Worm (Caenorhabditis elegans) whole organism, late embryonic: ENCODE measurements around the gene F57F5.3.

ENCODE experiments used
- C38D4.7 ChIP-seq: fragments of 200-800 bp; sonication (Bioruptor generic); optimal IDR thresholded peaks from 2 replicates; lab custom pipeline; 2018; ENCODE audit warnings: mild to moderate bottlenecking, missing genetic modification characterization, moderate library complexity, missing compliant biosample characterization
- F13H6.1 ChIP-seq: sonication (generic microtip); optimal IDR thresholded peaks from 2 replicates; lab custom pipeline; 2016; ENCODE audit warnings: missing genetic modification characterization, missing compliant biosample characterization
- K02D7.2 ChIP-seq: sonication (generic microtip); optimal IDR thresholded peaks from 2 replicates; lab custom pipeline; 2017; ENCODE audit warnings: mild to moderate bottlenecking, missing genetic modification characterization, missing compliant biosample characterization
- K09A11.1 ChIP-seq: sonication (generic microtip); optimal IDR thresholded peaks from 2 replicates; lab custom pipeline; 2017; ENCODE audit warnings: antibody characterized with exemption, mild to moderate bottlenecking, missing genetic modification characterization, missing compliant biosample characterization; ENCODE audit not compliant: insufficient read depth
- Y22D7AL.16 ChIP-seq: sonication (generic microtip); optimal IDR thresholded peaks from 2 replicates; lab custom pipeline; 2016; ENCODE audit warnings: missing genetic modification characterization, missing compliant biosample characterization
- ahr-1 ChIP-seq: sonication (generic microtip); optimal IDR thresholded peaks from 2 replicates; lab custom pipeline; 2016; ENCODE audit warnings: missing genetic modification characterization, missing compliant biosample characterization
- ama-1 ChIP-seq: fragments of 150-350 bp; optimal IDR thresholded peaks from 2 replicates; lab custom pipeline; 2014
- ceh-14 ChIP-seq: sonication (generic microtip); optimal IDR thresholded peaks from 2 replicates; lab custom pipeline; 2016; ENCODE audit warnings: missing genotype, missing genetic modification characterization, missing compliant biosample characterization
- ceh-18 ChIP-seq: sonication (generic microtip); optimal IDR thresholded peaks from 2 replicates; lab custom pipeline; 2016; ENCODE audit warnings: missing genetic modification characterization, missing compliant biosample characterization
- ceh-19 ChIP-seq: fragments of 200-800 bp; sonication (Bioruptor generic); optimal IDR thresholded peaks from 2 replicates; lab custom pipeline; 2018; ENCODE audit warnings: mild to moderate bottlenecking, missing genetic modification characterization, missing compliant biosample characterization
- ceh-2 ChIP-seq: sonication (generic microtip); optimal IDR thresholded peaks from 2 replicates; lab custom pipeline; 2016; ENCODE audit warnings: missing genotype, missing genetic modification characterization, missing compliant biosample characterization
- ceh-24 ChIP-seq: sonication (generic microtip); optimal IDR thresholded peaks from 2 replicates; lab custom pipeline; 2016; ENCODE audit warnings: mild to moderate bottlenecking, missing genetic modification characterization, missing compliant biosample characterization
- ceh-30 ChIP-seq: fragments of 150-350 bp; optimal IDR thresholded peaks from 2 replicates; lab custom pipeline; 2014; ENCODE audit warnings: missing biosample characterization, missing genetic modification characterization
- ceh-31 ChIP-seq: sonication (generic microtip); optimal IDR thresholded peaks from 2 replicates; lab custom pipeline; 2016; ENCODE audit warnings: missing genetic modification characterization, missing compliant biosample characterization
- ceh-34 ChIP-seq: sonication (generic microtip); optimal IDR thresholded peaks from 2 replicates; lab custom pipeline; 2016; ENCODE audit warnings: mild to moderate bottlenecking, missing genetic modification characterization, missing compliant biosample characterization
- ceh-48 ChIP-seq: sonication (generic microtip); optimal IDR thresholded peaks from 2 replicates; lab custom pipeline; 2016; ENCODE audit warnings: missing genetic modification characterization, inconsistent platforms, missing compliant biosample characterization
- ceh-6 ChIP-seq: fragments of 200-800 bp; sonication (Bioruptor generic); optimal IDR thresholded peaks from 2 replicates; lab custom pipeline; 2018; ENCODE audit warnings: mild to moderate bottlenecking, missing genetic modification characterization, missing compliant biosample characterization
- che-1 ChIP-seq: sonication (generic microtip); optimal IDR thresholded peaks from 2 replicates; lab custom pipeline; 2016; ENCODE audit warnings: mild to moderate bottlenecking, missing genetic modification characterization, missing compliant biosample characterization
- dmd-4 ChIP-seq: sonication (generic microtip); optimal IDR thresholded peaks from 2 replicates; lab custom pipeline; 2016; ENCODE audit warnings: borderline replicate concordance, missing genetic modification characterization, missing compliant biosample characterization
- elt-2 ChIP-seq: sonication (generic microtip); optimal IDR thresholded peaks from 2 replicates; lab custom pipeline; 2016; ENCODE audit warnings: missing genetic modification reagents, missing genetic modification characterization, missing compliant biosample characterization
- eyg-1 ChIP-seq: sonication (generic microtip); optimal IDR thresholded peaks from 2 replicates; lab custom pipeline; 2016; ENCODE audit warnings: missing genotype, missing genetic modification characterization, missing compliant biosample characterization
- fax-1 ChIP-seq: sonication (generic microtip); optimal IDR thresholded peaks from 2 replicates; lab custom pipeline; 2016; ENCODE audit warnings: missing genotype, missing genetic modification characterization, missing compliant biosample characterization
- fkh-10 ChIP-seq: fragments of 150-350 bp; optimal IDR thresholded peaks from 2 replicates; lab custom pipeline; 2014; ENCODE audit warnings: missing biosample characterization, missing genetic modification reagents, missing genetic modification characterization
- fkh-6 ChIP-seq: sonication (generic microtip); optimal IDR thresholded peaks from 2 replicates; lab custom pipeline; 2016; ENCODE audit warnings: missing genetic modification characterization, missing compliant biosample characterization
- gmeb-2 ChIP-seq: sonication (generic microtip); optimal IDR thresholded peaks from 2 replicates; lab custom pipeline; 2016; ENCODE audit warnings: missing genetic modification characterization, inconsistent platforms, missing compliant biosample characterization
- hlh-30 ChIP-seq: sonication (generic microtip); optimal IDR thresholded peaks from 2 replicates; lab custom pipeline; 2017; ENCODE audit warnings: antibody characterized with exemption, missing genetic modification characterization, missing compliant biosample characterization; ENCODE audit not compliant: insufficient read depth
- hlh-6 ChIP-seq: sonication (generic microtip); optimal IDR thresholded peaks from 2 replicates; lab custom pipeline; 2016; ENCODE audit warnings: missing genotype, missing genetic modification characterization, missing compliant biosample characterization
- hlh-8 ChIP-seq: sonication (generic microtip); optimal IDR thresholded peaks from 2 replicates; lab custom pipeline; 2016; ENCODE audit warnings: missing genotype, missing genetic modification characterization, missing compliant biosample characterization
- lim-6 ChIP-seq: sonication (generic microtip); optimal IDR thresholded peaks from 2 replicates; lab custom pipeline; 2016; ENCODE audit warnings: missing genetic modification characterization, missing compliant biosample characterization
- lin-11 ChIP-seq: fragments of 200-800 bp; sonication (Bioruptor generic); optimal IDR thresholded peaks from 2 replicates; lab custom pipeline; 2018; ENCODE audit warnings: mild to moderate bottlenecking, missing genetic modification characterization, missing compliant biosample characterization
- nfya-1 ChIP-seq: sonication (generic microtip); optimal IDR thresholded peaks from 2 replicates; lab custom pipeline; 2017; ENCODE audit warnings: missing genetic modification characterization, mild to moderate bottlenecking, missing compliant biosample characterization, antibody characterized with exemption, moderate library complexity
- nhr-232 ChIP-seq: sonication (generic microtip); optimal IDR thresholded peaks from 2 replicates; lab custom pipeline; 2016; ENCODE audit warnings: missing genetic modification characterization, missing compliant biosample characterization
- pat-9 ChIP-seq: fragments of 200-800 bp; sonication (Bioruptor generic); optimal IDR thresholded peaks from 2 replicates; lab custom pipeline; 2018; ENCODE audit warnings: mild to moderate bottlenecking, missing genetic modification characterization, moderate library complexity, missing compliant biosample characterization
- pha-2 ChIP-seq: sonication (generic microtip); optimal IDR thresholded peaks from 2 replicates; lab custom pipeline; 2017; ENCODE audit warnings: mild to moderate bottlenecking, missing genetic modification characterization, missing compliant biosample characterization
- pqm-1 ChIP-seq: sonication (generic microtip); optimal IDR thresholded peaks from 2 replicates; lab custom pipeline; 2016; ENCODE audit warnings: missing genetic modification characterization, missing compliant biosample characterization
- pros-1 ChIP-seq: fragments of 150-350 bp; optimal IDR thresholded peaks from 2 replicates; lab custom pipeline; 2014; ENCODE audit warnings: missing biosample characterization, missing genetic modification reagents, missing genetic modification characterization
- ref-2 ChIP-seq: sonication (generic microtip); optimal IDR thresholded peaks from 2 replicates; lab custom pipeline; 2016; ENCODE audit warnings: missing genetic modification characterization, missing compliant biosample characterization
- rnt-1 ChIP-seq: sonication (generic microtip); optimal IDR thresholded peaks from 2 replicates; lab custom pipeline; 2016; ENCODE audit warnings: missing genetic modification characterization, missing compliant biosample characterization
- sox-4 ChIP-seq: sonication (generic microtip); optimal IDR thresholded peaks from 2 replicates; lab custom pipeline; 2017; ENCODE audit warnings: mild to moderate bottlenecking, missing genetic modification characterization, inconsistent platforms, missing compliant biosample characterization
- syd-9 ChIP-seq: sonication (generic microtip); optimal IDR thresholded peaks from 2 replicates; lab custom pipeline; 2016; ENCODE audit warnings: mild to moderate bottlenecking, missing genetic modification characterization, moderate library complexity, missing compliant biosample characterization
- tbx-2 ChIP-seq: sonication (generic microtip); optimal IDR thresholded peaks from 2 replicates; lab custom pipeline; 2016; ENCODE audit warnings: missing genetic modification characterization, missing compliant biosample characterization
- tbx-7 ChIP-seq: sonication (generic microtip); optimal IDR thresholded peaks from 2 replicates; lab custom pipeline; 2016; ENCODE audit warnings: missing genotype, missing genetic modification characterization, missing compliant biosample characterization
- unc-3 ChIP-seq, 2 experiments: fragments of 200-800 bp in 1 of 2; sonication (Bioruptor generic) in 1 of 2; sonication (generic microtip) in 1 of 2; conservative IDR thresholded peaks in 1 of 2; optimal IDR thresholded peaks in 1 of 2; 2 replicates each; pipeline versions ENCODE4 v1.3.6 to Lab custom; 2016 to 2022; ENCODE audit warnings: missing compliant biosample characterization in 2 of 2, missing genetic modification characterization in 2 of 2, missing genetic modification reagents in 1 of 2
- unc-42 ChIP-seq: sonication (generic microtip); optimal IDR thresholded peaks from 2 replicates; lab custom pipeline; 2016; ENCODE audit warnings: missing genotype, missing genetic modification characterization, missing compliant biosample characterization
- unc-55 ChIP-seq: sonication (generic microtip); optimal IDR thresholded peaks from 2 replicates; lab custom pipeline; 2017; ENCODE audit warnings: missing biosample characterization, missing genetic modification reagents, missing genetic modification characterization
- unc-86 ChIP-seq: sonication (generic microtip); optimal IDR thresholded peaks from 2 replicates; lab custom pipeline; 2016; ENCODE audit warnings: missing genetic modification characterization, missing compliant biosample characterization
- zip-5 ChIP-seq: sonication (generic microtip); optimal IDR thresholded peaks from 2 replicates; lab custom pipeline; 2016; ENCODE audit warnings: missing genetic modification characterization, missing compliant biosample characterization

The F57F5.3 gene

ce11 chrV:12026878-12027477 lies 20.6 kb upstream of the F57F5.3 start:
- TF ChIP-seq tbx-7 (tag; lab: Kevin White, UChicago) (no peak), ahr-1 (tag; lab: Kevin White, UChicago) (no peak), unc-42 (tag; lab: Kevin White, UChicago) (peak; percentile 74), ceh-34 (tag; lab: Kevin White, UChicago) (no peak), hlh-30 (no peak), pha-2 (tag; lab: Kevin White, UChicago) (no peak), ceh-24 (no peak), F13H6.1 (peak; percentile 6), sox-4 (tag; lab: Kevin White, UChicago) (peak; percentile 37), K02D7.2 (tag; lab: Kevin White, UChicago) (no peak), ceh-14 (tag; lab: Kevin White, UChicago) (peak; percentile 62), ref-2 (tag; lab: Kevin White, UChicago) (peak; percentile 43), ceh-30 (no peak), hlh-8 (peak; percentile 50), elt-2 (tag; lab: Kevin White, UChicago) (no peak), pros-1 (peak; percentile 53), hlh-6 (tag; lab: Kevin White, UChicago) (peak; percentile 33), unc-3 (GFP tag; conservative IDR thresholded peaks at IDR 0.05; lab: Robert Waterston, UW) (no peak), unc-3 (tag; optimal IDR thresholded peaks at IDR 0.05; lab: Kevin White, UChicago) (peak; percentile 32), ceh-31 (peak; percentile 76), nfya-1 (peak; percentile 48), lim-6 (tag; lab: Kevin White, UChicago) (no peak), pat-9 (tag; lab: Kevin White, UChicago) (no peak), fkh-10 (GFP tag; lab: Kevin White, UChicago) (peak; percentile 24), ceh-18 (tag; lab: Kevin White, UChicago) (peak; percentile 89), rnt-1 (tag; lab: Kevin White, UChicago) (peak; percentile 16), tbx-2 (tag; lab: Kevin White, UChicago) (peak; percentile 53), syd-9 (peak; percentile 17), unc-55 (GFP tag; lab: Kevin White, UChicago) (peak; percentile 78), ceh-19 (peak; percentile 38)

ce11 chrV:12025683-12026082 lies 19.3 kb upstream of the F57F5.3 start:
- TF ChIP-seq ceh-14 (tag; lab: Kevin White, UChicago) (peak; percentile 9), pqm-1 (tag; lab: Kevin White, UChicago) (no peak), F13H6.1 (no peak), ceh-31 (peak; percentile 45), unc-42 (tag; lab: Kevin White, UChicago) (peak; percentile 97)

ce11 chrV:12024273-12024672 lies 17.9 kb upstream of the F57F5.3 start:
- TF ChIP-seq unc-42 (tag; lab: Kevin White, UChicago) (peak; percentile 78), ceh-6 (GFP tag; lab: Kevin White, UChicago) (peak; percentile 10), nhr-232 (tag; lab: Kevin White, UChicago) (no peak), pha-2 (tag; lab: Kevin White, UChicago) (no peak), ama-1 (no peak), hlh-8 (no peak), tbx-2 (tag; lab: Kevin White, UChicago) (peak; percentile 49), ceh-48 (peak; percentile 18), fax-1 (tag; lab: Kevin White, UChicago) (peak; percentile 12), zip-5 (tag; lab: Kevin White, UChicago) (no peak), lin-11 (tag; lab: Kevin White, UChicago) (no peak), unc-55 (GFP tag; lab: Kevin White, UChicago) (no peak), unc-86 (tag; lab: Kevin White, UChicago) (peak; percentile 11), rnt-1 (tag; lab: Kevin White, UChicago) (no peak), Y22D7AL.16 (tag; lab: Kevin White, UChicago) (peak; percentile 29), C38D4.7 (peak; percentile 9), K09A11.1 (tag; lab: Kevin White, UChicago) (no peak), unc-3 (GFP tag; conservative IDR thresholded peaks at IDR 0.05; lab: Robert Waterston, UW) (0 out of 2 replicates have a peak, but pooled peaks have one; percentile 16), unc-3 (tag; optimal IDR thresholded peaks at IDR 0.05; lab: Kevin White, UChicago) (no peak), eyg-1 (tag; lab: Kevin White, UChicago) (no peak), fkh-6 (tag; lab: Kevin White, UChicago) (no peak), pat-9 (tag; lab: Kevin White, UChicago) (no peak), dmd-4 (tag; lab: Kevin White, UChicago) (no peak), syd-9 (no peak), K02D7.2 (tag; lab: Kevin White, UChicago) (no peak), gmeb-2 (tag; lab: Kevin White, UChicago) (no peak), ceh-2 (tag; lab: Kevin White, UChicago) (no peak), che-1 (no peak), sox-4 (tag; lab: Kevin White, UChicago) (no peak), hlh-30 (no peak)
